Worm (Caenorhabditis elegans) whole organism, L3 larva: Measurements from ENCODE around the gene T07F8.4.

ENCODE experiments used
- ZK546.5 ChIP-seq: sonication (generic microtip); optimal IDR thresholded peaks from 2 replicates; lab custom pipeline; 2017; ENCODE audit warnings: missing biosample characterization, missing genetic modification characterization
- aly-2 ChIP-seq: fragments of 150-350 bp; optimal IDR thresholded peaks from 2 replicates; lab custom pipeline; 2014; ENCODE audit warnings: missing biosample characterization, missing genetic modification characterization
- ama-1 ChIP-seq: fragments of 150-350 bp; optimal IDR thresholded peaks from 2 replicates; lab custom pipeline; 2018
- lin-15B ChIP-seq: fragments of 150-350 bp; optimal IDR thresholded peaks from 2 replicates; lab custom pipeline; 2014; ENCODE audit warnings: missing biosample characterization, missing genetic modification characterization
- lin-39 ChIP-seq: fragments of 150-350 bp; optimal IDR thresholded peaks from 2 replicates; lab custom pipeline; 2018; ENCODE audit warnings: missing biosample characterization, missing genetic modification reagents, missing genetic modification characterization
- nhr-237 ChIP-seq: fragments of 150-350 bp; optimal IDR thresholded peaks from 2 replicates; lab custom pipeline; 2014; ENCODE audit warnings: missing biosample characterization, missing genetic modification characterization
- nhr-28 ChIP-seq: fragments of 150-350 bp; optimal IDR thresholded peaks from 2 replicates; lab custom pipeline; 2014; ENCODE audit warnings: missing biosample characterization, missing genetic modification characterization
- nhr-43 ChIP-seq: sonication (generic microtip); optimal IDR thresholded peaks from 2 replicates; lab custom pipeline; 2016; ENCODE audit warnings: mild to moderate bottlenecking, missing genetic modification characterization, missing compliant biosample characterization; ENCODE audit not compliant: poor library complexity, severe bottlenecking
- zag-1 ChIP-seq: fragments of 150-350 bp; optimal IDR thresholded peaks from 2 replicates; lab custom pipeline; 2014; ENCODE audit warnings: missing biosample characterization, missing genetic modification characterization
- ztf-11 ChIP-seq: fragments of 150-350 bp; optimal IDR thresholded peaks from 2 replicates; lab custom pipeline; 2014; ENCODE audit warnings: missing biosample characterization, missing genetic modification characterization

DNA sequence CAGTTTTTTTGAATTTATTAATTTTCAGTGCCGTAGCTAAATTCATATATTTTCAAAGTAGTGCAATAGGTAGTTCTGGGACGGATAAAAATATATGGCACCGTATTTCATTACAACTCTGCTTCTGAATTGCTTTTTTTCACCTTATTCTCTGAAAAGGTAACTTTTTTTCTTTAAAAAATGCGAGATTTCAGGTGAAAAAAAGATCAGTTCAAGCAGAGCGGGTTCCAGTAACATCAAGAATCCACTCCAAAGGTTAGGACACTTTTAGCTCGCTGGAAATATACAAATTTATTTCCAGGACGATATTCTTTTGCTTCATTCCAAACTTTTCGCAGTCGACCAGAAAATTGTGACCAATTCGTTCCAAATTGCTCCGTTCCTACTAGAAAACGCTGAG lies 16.3 kb upstream of the T07F8.4 start, which contains the start of gene T07F8.1:
- TF ChIP-seq nhr-237 (tag; lab: Kevin White, UChicago) (no peak), lin-15B (tag; lab: Kevin White, UChicago) (no peak), lin-39 (no peak), ama-1 (lab: Kevin White, UChicago) (no peak), nhr-28 (tag; lab: Kevin White, UChicago) (no peak), ztf-11 (tag; lab: Kevin White, UChicago) (no peak), aly-2 (tag; lab: Kevin White, UChicago) (no peak), ZK546.5 (tag; lab: Kevin White, UChicago) (no peak), nhr-43 (tag; lab: Kevin White, UChicago) (no peak), zag-1 (tag; lab: Kevin White, UChicago) (no peak)
